Worm (Caenorhabditis elegans) whole organism, dauer: ENCODE results near the gene jmjd-3.3.
"Not testable (repeated sequence)": the region's sequence is repeated elsewhere in the genome, so short reads cannot be mapped to it uniquely, and the experiment has no call there.

Experiments used
- unc-62 ChIP-seq: sonication (generic microtip); optimal IDR thresholded peaks from 2 replicates; lab custom pipeline; 2017; ENCODE audit warnings: missing biosample characterization, missing genetic modification reagents, missing genetic modification characterization

jmjd-3.3 gene

ce11 chrX:13423340-13423739, 12.9 kb upstream of the jmjd-3.3 start, which contains the start of gene fkh-3:
Gene fkh-3 (minus strand): TSS chrX:13423440.
- no peak for TF ChIP-seq unc-62 (GFP tag; lab: Kevin White, UChicago)

ce11 chrX:13428755-13429154, 7.5 kb upstream of the jmjd-3.3 start, which contains the start of gene fkh-4:
Gene fkh-4 (minus strand): TSS chrX:13428855.
- not testable (repeated sequence) for TF ChIP-seq unc-62 (GFP tag; lab: Kevin White, UChicago)

ce11 chrX:13431388-13431787, 4.8 kb upstream of the jmjd-3.3 start, which contains the start of gene C29F7.10:
Gene C29F7.10 (minus strand): TSS chrX:13431488.
- TF ChIP-seq unc-62 (GFP tag; lab: Kevin White, UChicago): not testable (repeated sequence)

ce11 chrX:13435116-13435515, 1.1 kb upstream of the jmjd-3.3 start:
- no peak for TF ChIP-seq unc-62 (GFP tag; lab: Kevin White, UChicago)

ce11 chrX:13442446-13442845, 6.2 kb downstream of the jmjd-3.3 start:
- TF ChIP-seq unc-62 (GFP tag; lab: Kevin White, UChicago): no peak

ce11 chrX:13443283-13443682, 7.1 kb downstream of the jmjd-3.3 start:
- no peak for TF ChIP-seq unc-62 (GFP tag; lab: Kevin White, UChicago)

ce11 chrX:13444267-13444666, 8.0 kb downstream of the jmjd-3.3 start:
- TF ChIP-seq unc-62 (GFP tag; lab: Kevin White, UChicago): no peak

ce11 chrX:13446418-13446817, 10.2 kb downstream of the jmjd-3.3 start, which contains the start of gene set-8:
Gene set-8 (plus strand): TSS chrX:13446718.
- no peak for TF ChIP-seq unc-62 (GFP tag; lab: Kevin White, UChicago)

ce11 chrX:13451578-13451977, 15.4 kb downstream of the jmjd-3.3 start, which contains the start of gene F02D10.6:
Gene F02D10.6 (minus strand): TSS chrX:13451678.
- no peak for TF ChIP-seq unc-62 (GFP tag; lab: Kevin White, UChicago)

- no peak for TF ChIP-seq unc-62 (GFP tag; lab: Kevin White, UChicago)
Observed at ce11 chrX:13456442-13456841, 20.2 kb downstream of the jmjd-3.3 start, which contains the start of gene flr-1. Gene flr-1 (minus strand): TSS chrX:13456542.

ce11 chrX:13462519-13462918, 26.3 kb downstream of the jmjd-3.3 start, which contains the start of gene F02D10.3:
Gene F02D10.3 (minus strand): TSS chrX:13462619.
- no peak for TF ChIP-seq unc-62 (GFP tag; lab: Kevin White, UChicago)

- TF ChIP-seq unc-62 (GFP tag; lab: Kevin White, UChicago): no peak
Observed at ce11 chrX:13463793-13464192, 27.6 kb downstream of the jmjd-3.3 start, which contains the start of gene F02D10.2. Gene F02D10.2 (minus strand): TSS chrX:13463893.

- TF ChIP-seq unc-62 (GFP tag; lab: Kevin White, UChicago): no peak
Observed at ce11 chrX:13466926-13467866, 31.0 kb downstream of the jmjd-3.3 start, which contains the start of gene col-183. Gene col-183 (minus strand): TSS chrX:13467764.

ce11 chrX:13469047-13469633, 32.9 kb downstream of the jmjd-3.3 start, which contains the start of gene col-184:
Gene col-184 (plus strand): TSS chrX:13469455.
- TF ChIP-seq unc-62 (GFP tag; lab: Kevin White, UChicago): no peak

ce11 chrX:13469907-13470647, 33.9 kb downstream of the jmjd-3.3 start:
- no peak for TF ChIP-seq unc-62 (GFP tag; lab: Kevin White, UChicago)
